Worm (Caenorhabditis elegans): ENCODE measurements around the gene clec-252.
"Not testable (repeated sequence)": the region's sequence is repeated elsewhere in the genome, so short reads cannot be mapped to it uniquely, and the experiment has no call there.

The clec-252 gene

ce11 chrV:18760174-18760573, 11.5 kb upstream of the clec-252 start, which contains the start of gene F11D11.3:
TSS of gene F11D11.3 (minus strand) at chrV:18760274.
- TF ChIP-seq grh-1 (GFP tag; IDR thresholded peaks at IDR 0.05), result no peak
- no peak for TF ChIP-seq unc-130 (tag; optimal IDR thresholded peaks at IDR 0.05)
- TF ChIP-seq egl-13 (tag; optimal IDR thresholded peaks at IDR 0.05), result no peak
- no peak for TF ChIP-seq nhr-237 (tag; optimal IDR thresholded peaks at IDR 0.05)
- TF ChIP-seq mep-1 (tag; optimal IDR thresholded peaks at IDR 0.05), result no peak
- no peak for TF ChIP-seq lin-13 (GFP tag; optimal IDR thresholded peaks at IDR 0.05)
- no peak for TF ChIP-seq unc-86 (tag; optimal IDR thresholded peaks at IDR 0.05)
- TF ChIP-seq sox-4 (tag; optimal IDR thresholded peaks at IDR 0.05), result no peak
- TF ChIP-seq nhr-71 (tag; optimal IDR thresholded peaks at IDR 0.05), result no peak
- no peak for TF ChIP-seq ceh-90 (tag; optimal IDR thresholded peaks at IDR 0.05)
- no peak for TF ChIP-seq hpl-2 (GFP tag; optimal IDR thresholded peaks at IDR 0.05)
- TF ChIP-seq aly-2 (tag; optimal IDR thresholded peaks at IDR 0.05), result no peak
- TF ChIP-seq Y116A8C.19 (tag; optimal IDR thresholded peaks at IDR 0.05; ENCODE audit: borderline replicate concordance), result no peak
- TF ChIP-seq elt-2 (tag; optimal IDR thresholded peaks at IDR 0.05), result no peak
- no peak for TF ChIP-seq nhr-85 (tag)
- TF ChIP-seq fkh-4 (tag; optimal IDR thresholded peaks at IDR 0.05; ENCODE audit: borderline replicate concordance), result no peak
- no peak for TF ChIP-seq xbp-1 (tag; optimal IDR thresholded peaks at IDR 0.05)
- no peak for TF ChIP-seq pax-3 (tag; optimal IDR thresholded peaks at IDR 0.05)
- no peak for TF ChIP-seq alr-1 (tag; optimal IDR thresholded peaks at IDR 0.05; ENCODE audit: borderline replicate concordance)
- TF ChIP-seq pqm-1 (tag; optimal IDR thresholded peaks at IDR 0.05), result no peak

ce11 chrV:18754328-18754727, 5.7 kb upstream of the clec-252 start, which contains the start of gene clec-254:
TSS of gene clec-254 (minus strand) at chrV:18754428.
- not testable (repeated sequence) for TF ChIP-seq hlh-17 (GFP tag; optimal IDR thresholded peaks at IDR 0.05; ENCODE audit: borderline replicate concordance); tlp-1 (tag; optimal IDR thresholded peaks at IDR 0.05); zip-4 (GFP tag; optimal IDR thresholded peaks at IDR 0.05)

ce11 chrV:18753036-18753435, 4.4 kb upstream of the clec-252 start, which contains the start of gene F11D11.6:
TSS of gene F11D11.6 (minus strand) at chrV:18753136.
- TF ChIP-seq ceh-90 (tag; optimal IDR thresholded peaks at IDR 0.05) (no peak), hlh-4 (tag; optimal IDR thresholded peaks at IDR 0.05) (no peak), nhr-28 (tag; optimal IDR thresholded peaks at IDR 0.05) (no peak), nhr-19 (GFP tag; conservative IDR thresholded peaks at IDR 0.05) (no peak), nhr-12 (tag; optimal IDR thresholded peaks at IDR 0.05) (no peak), efl-1 (optimal IDR thresholded peaks at IDR 0.05) (no peak), efl-1 (GFP tag; optimal IDR thresholded peaks at IDR 0.05 in 1 of 2) (no peak), snu-23 (GFP tag; optimal IDR thresholded peaks at IDR 0.05) (no peak), mep-1 (tag; optimal IDR thresholded peaks at IDR 0.05) (no peak), sptf-1 (tag; optimal IDR thresholded peaks at IDR 0.05) (no peak), C04F5.9 (tag; optimal IDR thresholded peaks at IDR 0.05) (no peak), ces-1 (GFP tag; optimal IDR thresholded peaks at IDR 0.05) (no peak), nhr-84 (tag; optimal IDR thresholded peaks at IDR 0.05) (no peak), nhr-90 (tag; optimal IDR thresholded peaks at IDR 0.05; ENCODE audit: poor library complexity) (no peak), lin-39 (tag; optimal IDR thresholded peaks at IDR 0.05) (no peak), mab-9 (GFP tag; IDR thresholded peaks at IDR 0.05) (no peak)

ce11 chrV:18750445-18750844, 1.8 kb upstream of the clec-252 start, which contains the start of the genes F11D11.21 and F11D11.12:
TSS of gene F11D11.21 (minus strand) at chrV:18750545.
TSS of gene F11D11.12 (minus strand) at chrV:18750682.
- TF ChIP-seq rnt-1 (tag; optimal IDR thresholded peaks at IDR 0.05), result no peak
- no peak for TF ChIP-seq ceh-90 (tag; optimal IDR thresholded peaks at IDR 0.05)
- TF ChIP-seq ces-1 (GFP tag; optimal IDR thresholded peaks at IDR 0.05), result no peak
- no peak for TF ChIP-seq sox-4 (tag; optimal IDR thresholded peaks at IDR 0.05)
- no peak for TF ChIP-seq lsy-2 (tag; optimal IDR thresholded peaks at IDR 0.05)
- no peak for TF ChIP-seq unc-130 (tag; optimal IDR thresholded peaks at IDR 0.05)
- no peak for TF ChIP-seq nhr-20 (tag; optimal IDR thresholded peaks at IDR 0.05)
- no peak for TF ChIP-seq irx-1 (tag; optimal IDR thresholded peaks at IDR 0.05)
- TF ChIP-seq snpc-4 (tag; optimal IDR thresholded peaks at IDR 0.05), result no peak
- no peak for TF ChIP-seq C34B4.2 (tag; optimal IDR thresholded peaks at IDR 0.05)
- no peak for TF ChIP-seq nhr-76 (tag; optimal IDR thresholded peaks at IDR 0.05)
- TF ChIP-seq vab-15 (tag; optimal IDR thresholded peaks at IDR 0.05), result no peak
- TF ChIP-seq unc-62 (GFP tag; optimal IDR thresholded peaks at IDR 0.05), result no peak
- TF ChIP-seq pqm-1 (tag; optimal IDR thresholded peaks at IDR 0.05), result no peak
- no peak for TF ChIP-seq unc-98 (GFP tag; IDR thresholded peaks at IDR 0.05)
- TF ChIP-seq nhr-85 (tag), result no peak
- TF ChIP-seq C16A3.4 (tag; optimal IDR thresholded peaks at IDR 0.05), result no peak
- no peak for TF ChIP-seq zip-4 (GFP tag; optimal IDR thresholded peaks at IDR 0.05)
- no peak for TF ChIP-seq unc-30 (tag; optimal IDR thresholded peaks at IDR 0.05)
